Worm (Caenorhabditis elegans) whole organism, young adult: Measurements from ENCODE around the gene C06H5.8.

ENCODE experiments used
- B0019.2 ChIP-seq: fragments of 200-800 bp; sonication (Bioruptor generic); conservative IDR thresholded peaks from 2 replicates; pipeline ENCODE4 v1.3.6; 2022; ENCODE audit warnings: missing genetic modification reagents, missing genetic modification characterization, missing compliant biosample characterization
- B0035.1 ChIP-seq: sonication (generic microtip); optimal IDR thresholded peaks from 2 replicates; lab custom pipeline; 2016; ENCODE audit warnings: missing genetic modification characterization, mild to moderate bottlenecking, missing compliant biosample characterization, missing genotype, missing genetic modification reagents
- B0261.1 ChIP-seq: sonication (generic microtip); optimal IDR thresholded peaks from 2 replicates; lab custom pipeline; 2016; ENCODE audit warnings: mild to moderate bottlenecking, missing genetic modification characterization, moderate library complexity, missing compliant biosample characterization
- B0336.3 ChIP-seq: fragments of 200-800 bp; sonication (Bioruptor generic); IDR thresholded peaks from 2 replicates; pipeline ENCODE4 v1.3.6; 2022; ENCODE audit warnings: missing genetic modification characterization, missing compliant biosample characterization
- C17E4.6 ChIP-seq: fragments of 200-800 bp; sonication (Bioruptor generic); IDR thresholded peaks from 2 replicates; pipeline ENCODE4 v1.3.6; 2022; ENCODE audit warnings: missing genetic modification reagents, missing genetic modification characterization, missing compliant biosample characterization
- F10E7.11 ChIP-seq: sonication (generic microtip); optimal IDR thresholded peaks from 2 replicates; lab custom pipeline; 2017; ENCODE audit warnings: mild to moderate bottlenecking, missing genetic modification characterization, moderate library complexity, missing compliant biosample characterization
- F49E8.2 ChIP-seq: sonication (generic microtip); optimal IDR thresholded peaks from 3 replicates; lab custom pipeline; 2017; ENCODE audit warnings: missing genetic modification characterization, mild to moderate bottlenecking, missing compliant biosample characterization, antibody characterized with exemption, moderate library complexity; ENCODE audit not compliant: insufficient read depth
- F55B11.4 ChIP-seq: sonication (generic microtip); optimal IDR thresholded peaks from 2 replicates; lab custom pipeline; 2016; ENCODE audit warnings: missing compliant biosample characterization, missing genetic modification characterization, borderline replicate concordance; ENCODE audit not compliant: insufficient read depth
- T07F8.4 ChIP-seq: sonication (generic microtip); optimal IDR thresholded peaks from 2 replicates; lab custom pipeline; 2016; ENCODE audit warnings: mild to moderate bottlenecking, missing genetic modification characterization, moderate library complexity, missing compliant biosample characterization
- Y56A3A.18 ChIP-seq: fragments of 200-800 bp; sonication (Bioruptor generic); IDR thresholded peaks from 2 replicates; pipeline ENCODE4 v1.3.6; 2022; ENCODE audit warnings: missing genetic modification reagents, missing genetic modification characterization, missing compliant biosample characterization
- Y67H2A.10 ChIP-seq: fragments of 200-800 bp; sonication (Bioruptor generic); conservative IDR thresholded peaks from 2 replicates; pipeline ENCODE4 v1.3.6; 2022; ENCODE audit warnings: missing genetic modification reagents, missing genetic modification characterization, missing compliant biosample characterization
- Y79H2A.3 ChIP-seq: fragments of 200-800 bp; sonication (Bioruptor generic); conservative IDR thresholded peaks from 2 replicates; pipeline ENCODE4 v1.3.6; 2022; ENCODE audit warnings: missing genetic modification reagents, missing genetic modification characterization, missing compliant biosample characterization
- Y95B8A.8 ChIP-seq: fragments of 200-800 bp; sonication (Bioruptor generic); IDR thresholded peaks from 2 replicates; pipeline ENCODE4 v1.3.6; 2022; ENCODE audit warnings: missing genetic modification reagents, missing genetic modification characterization, missing compliant biosample characterization
- aptf-2 ChIP-seq: fragments of 200-800 bp; sonication (Bioruptor generic); conservative IDR thresholded peaks from 2 replicates; pipeline ENCODE4 v1.3.6; 2022; ENCODE audit warnings: missing genetic modification reagents, missing genetic modification characterization, missing compliant biosample characterization
- cebp-2 ChIP-seq: fragments of 200-800 bp; sonication (Bioruptor generic); IDR thresholded peaks from 2 replicates; pipeline ENCODE4 v1.3.6; 2022; ENCODE audit warnings: missing genetic modification characterization, missing compliant biosample characterization
- ceh-100 ChIP-seq: fragments of 200-800 bp; sonication (Bioruptor generic); IDR thresholded peaks from 2 replicates; pipeline ENCODE4 v1.3.6; 2022; ENCODE audit warnings: missing genetic modification reagents, missing genetic modification characterization, missing compliant biosample characterization
- ceh-27 ChIP-seq: fragments of 200-800 bp; sonication (Bioruptor generic); optimal IDR thresholded peaks from 2 replicates; lab custom pipeline; 2018; ENCODE audit warnings: mild to moderate bottlenecking, missing genetic modification characterization, moderate library complexity, missing compliant biosample characterization
- dpff-1 ChIP-seq: sonication (generic microtip); optimal IDR thresholded peaks from 2 replicates; lab custom pipeline; 2017; ENCODE audit warnings: mild to moderate bottlenecking, missing genetic modification characterization, missing compliant biosample characterization
- ekl-4 ChIP-seq: fragments of 200-800 bp; sonication (Bioruptor generic); IDR thresholded peaks from 2 replicates; pipeline ENCODE4 v1.3.6; 2022; ENCODE audit warnings: missing genetic modification reagents, missing genetic modification characterization, missing compliant biosample characterization
- fkh-3 ChIP-seq: sonication (generic microtip); optimal IDR thresholded peaks from 2 replicates; lab custom pipeline; 2016; ENCODE audit warnings: mild to moderate bottlenecking, missing genetic modification characterization, missing compliant biosample characterization
- gei-17 ChIP-seq: fragments of 200-800 bp; sonication (Bioruptor generic); optimal IDR thresholded peaks from 2 replicates; lab custom pipeline; 2018; ENCODE audit warnings: mild to moderate bottlenecking, missing genetic modification characterization, missing compliant biosample characterization
- hlh-26 ChIP-seq: fragments of 200-800 bp; sonication (Bioruptor generic); conservative IDR thresholded peaks from 2 replicates; pipeline ENCODE4 v1.3.6; 2022; ENCODE audit warnings: missing genetic modification reagents, missing genetic modification characterization, missing compliant biosample characterization
- hmg-20 ChIP-seq: fragments of 200-800 bp; sonication (Bioruptor generic); IDR thresholded peaks from 2 replicates; pipeline ENCODE4 v1.3.6; 2022; ENCODE audit warnings: missing genetic modification reagents, missing genetic modification characterization, missing compliant biosample characterization
- hsf-1 ChIP-seq: fragments of 200-800 bp; sonication (Bioruptor generic); IDR thresholded peaks from 2 replicates; pipeline ENCODE4 v1.3.6; 2022; ENCODE audit warnings: missing genetic modification reagents, missing genetic modification characterization, missing compliant biosample characterization
- lag-1 ChIP-seq: fragments of 200-800 bp; sonication (Bioruptor generic); IDR thresholded peaks from 2 replicates; pipeline ENCODE4 v1.3.6; 2022; ENCODE audit warnings: missing genetic modification reagents, missing genetic modification characterization, missing compliant biosample characterization
- lin-54 ChIP-seq: fragments of 200-800 bp; sonication (Bioruptor generic); optimal IDR thresholded peaks from 2 replicates; lab custom pipeline; 2018; ENCODE audit warnings: mild to moderate bottlenecking, missing genetic modification characterization, missing compliant biosample characterization
- lir-1 ChIP-seq: fragments of 200-800 bp; sonication (Bioruptor generic); conservative IDR thresholded peaks from 2 replicates; pipeline ENCODE4 v1.3.6; 2022; ENCODE audit warnings: missing genetic modification reagents, missing genetic modification characterization, missing compliant biosample characterization
- lsl-1 ChIP-seq: fragments of 200-800 bp; sonication (Bioruptor generic); optimal IDR thresholded peaks from 2 replicates; lab custom pipeline; 2018; ENCODE audit warnings: mild to moderate bottlenecking, missing genetic modification characterization, moderate library complexity, missing compliant biosample characterization
- madf-3 ChIP-seq: fragments of 200-800 bp; sonication (Bioruptor generic); IDR thresholded peaks from 2 replicates; pipeline ENCODE4 v1.3.6; 2022; ENCODE audit warnings: missing genetic modification reagents, missing genetic modification characterization, missing compliant biosample characterization
- nfyb-1 ChIP-seq: fragments of 200-800 bp; sonication (Bioruptor generic); IDR thresholded peaks from 2 replicates; pipeline ENCODE4 v1.3.6; 2022; ENCODE audit warnings: missing genetic modification reagents, missing genetic modification characterization, missing compliant biosample characterization
- nhr-120 ChIP-seq: fragments of 200-800 bp; sonication (Bioruptor generic); IDR thresholded peaks from 2 replicates; pipeline ENCODE4 v1.3.6; 2022; ENCODE audit warnings: missing genetic modification characterization, missing compliant biosample characterization
- nhr-90 ChIP-seq: sonication (generic microtip); optimal IDR thresholded peaks from 2 replicates; lab custom pipeline; 2016; ENCODE audit warnings: missing genotype, mild to moderate bottlenecking, missing genetic modification characterization, missing compliant biosample characterization
- pbrm-1 ChIP-seq: fragments of 200-800 bp; sonication (Bioruptor generic); IDR thresholded peaks from 2 replicates; pipeline ENCODE4 v1.3.6; 2022; ENCODE audit warnings: missing genetic modification reagents, missing genetic modification characterization, missing compliant biosample characterization
- rpc-1 ChIP-seq, 2 experiments: fragments of 150-350 bp in 1 of 2; sonication (generic microtip) in 1 of 2; optimal IDR thresholded peaks; 2 replicates each; lab custom pipeline; 2014 to 2018; ENCODE audit warnings: missing biosample characterization in 1 of 2, missing genetic modification characterization in 1 of 2, missing genetic modification reagents in 1 of 2, missing genotype in 1 of 2
- sea-2 ChIP-seq: fragments of 200-800 bp; sonication (Bioruptor generic); IDR thresholded peaks from 2 replicates; pipeline ENCODE4 v1.3.6; 2022; ENCODE audit warnings: missing genetic modification characterization, missing compliant biosample characterization
- snpc-4 ChIP-seq, 5 experiments: fragments of 150-350 bp in 1 of 5; sonication (generic microtip) in 4 of 5; optimal IDR thresholded peaks; 2 replicates each; lab custom pipeline; 2014 to 2018; ENCODE audit warnings: missing genetic modification characterization in 5 of 5, missing biosample characterization in 3 of 5, antibody characterized with exemption in 2 of 5, mild to moderate bottlenecking in 2 of 5, missing compliant biosample characterization in 2 of 5, missing genotype in 2 of 5, moderate library complexity in 2 of 5, missing genetic modification reagents in 1 of 5
- somi-1 ChIP-seq: fragments of 200-800 bp; sonication (Bioruptor generic); optimal IDR thresholded peaks from 2 replicates; lab custom pipeline; 2018; ENCODE audit warnings: mild to moderate bottlenecking, missing genetic modification characterization, missing compliant biosample characterization
- tbp1 ChIP-seq: fragments of 200-800 bp; sonication (Bioruptor generic); optimal IDR thresholded peaks from 2 replicates; lab custom pipeline; 2018; ENCODE audit warnings: mild to moderate bottlenecking, missing genetic modification characterization, missing compliant biosample characterization
- tbx-9 ChIP-seq: sonication (generic microtip); optimal IDR thresholded peaks from 2 replicates; lab custom pipeline; 2016; ENCODE audit warnings: borderline replicate concordance, missing genetic modification characterization, inconsistent platforms, missing compliant biosample characterization
- tlf-1 ChIP-seq: fragments of 200-800 bp; sonication (Bioruptor generic); optimal IDR thresholded peaks from 2 replicates; lab custom pipeline; 2018; ENCODE audit warnings: mild to moderate bottlenecking, missing genetic modification characterization, missing compliant biosample characterization
- xnd-1 ChIP-seq: sonication (generic microtip); optimal IDR thresholded peaks from 2 replicates; lab custom pipeline; 2016; ENCODE audit warnings: missing genotype, missing genetic modification reagents, missing genetic modification characterization, missing compliant biosample characterization
- zfh-2 ChIP-seq: fragments of 200-800 bp; sonication (Bioruptor generic); conservative IDR thresholded peaks from 2 replicates; pipeline ENCODE4 v1.3.6; 2022; ENCODE audit warnings: missing genetic modification reagents, missing genetic modification characterization, missing compliant biosample characterization
- ztf-28 ChIP-seq: fragments of 200-800 bp; sonication (Bioruptor generic); IDR thresholded peaks from 2 replicates; pipeline ENCODE4 v1.3.6; 2022; ENCODE audit warnings: missing genetic modification reagents, missing genetic modification characterization, missing compliant biosample characterization
- ztf-3 ChIP-seq: fragments of 200-800 bp; sonication (Bioruptor generic); optimal IDR thresholded peaks from 2 replicates; lab custom pipeline; 2018; ENCODE audit warnings: mild to moderate bottlenecking, missing genetic modification characterization, missing compliant biosample characterization

The C06H5.8 gene

ce11 chrV:17949093-17949492 lies 30.3 kb downstream of the C06H5.8 start, which contains the start of gene dpy-21:
dpy-21 (minus strand) TSS chrV:17949193.
- TF ChIP-seq xnd-1 (tag; lab: Kevin White, UChicago) (no peak), lir-1 (no peak), lsl-1 (GFP tag; lab: Kevin White, UChicago) (no peak), pbrm-1 (no peak), B0035.1 (tag; lab: Kevin White, UChicago) (no peak), zfh-2 (GFP tag; lab: Robert Waterston, UW) (no peak), gei-17 (no peak), Y79H2A.3 (GFP tag; lab: Robert Waterston, UW) (no peak), fkh-3 (tag; lab: Kevin White, UChicago) (no peak), hlh-26 (GFP tag; lab: Robert Waterston, UW) (no peak), F49E8.2 (tag; lab: Kevin White, UChicago) (no peak), ceh-27 (GFP tag; lab: Kevin White, UChicago) (no peak)

ce11 chrV:17951172-17951999 lies 32.6 kb downstream of the C06H5.8 start, which contains the start of gene Y59A8B.24:
Y59A8B.24 (plus strand) TSS chrV:17951949.
- TF ChIP-seq rpc-1 (optimal IDR thresholded peaks at IDR 0.05; lab: Kevin White, UChicago) (no peak), rpc-1 (tag; optimal IDR thresholded peaks at IDR 0.05; lab: Kevin White, UChicago) (no peak), tbx-9 (tag; lab: Kevin White, UChicago) (no peak), madf-3 (GFP tag; lab: Robert Waterston, UW) (peak; percentile 97), T07F8.4 (tag; lab: Kevin White, UChicago) (peak; percentile 17), somi-1 (GFP tag; lab: Kevin White, UChicago) (peak; percentile 42), F55B11.4 (tag; lab: Kevin White, UChicago) (no peak), B0336.3 (peak; percentile 87), Y67H2A.10 (GFP tag; lab: Robert Waterston, UW) (peak; percentile 87), aptf-2 (GFP tag; lab: Robert Waterston, UW) (no peak), sea-2 (no peak), nfyb-1 (GFP tag; lab: Robert Waterston, UW) (peak; percentile 92), lin-54 (GFP tag; lab: Kevin White, UChicago) (peak; percentile 60), hmg-20 (GFP tag; lab: Robert Waterston, UW) (no peak), tbp1 (GFP tag; lab: Kevin White, UChicago) (peak; percentile 60), ceh-100 (GFP tag; lab: Robert Waterston, UW) (0 out of 2 replicates have a peak, but pooled peaks have one; percentile 17), lag-1 (GFP tag; lab: Robert Waterston, UW) (no peak), nhr-90 (tag; lab: Kevin White, UChicago) (peak; percentile 55), Y95B8A.8 (GFP tag; lab: Robert Waterston, UW) (peak; percentile 65; the same call in 1 of the 2 replicates), Y79H2A.3 (GFP tag; lab: Robert Waterston, UW) (no peak), nhr-120 (GFP tag; lab: Robert Waterston, UW) (no peak), F10E7.11 (tag; lab: Kevin White, UChicago) (no peak), ztf-28 (GFP tag; lab: Robert Waterston, UW) (no peak), dpff-1 (no peak), hsf-1 (no peak), snpc-4 (GFP tag; optimal IDR thresholded peaks at IDR 0.05; lab: Kevin White, UChicago) (peak; percentile 32), snpc-4 (tag; optimal IDR thresholded peaks at IDR 0.05; lab: Kevin White, UChicago) (peak; percentile 30 to 83 (median 70)), Y56A3A.18 (peak; percentile 24; the same call in 1 of the 2 replicates), C17E4.6 (GFP tag; lab: Robert Waterston, UW) (peak; percentile 58; the same call in 1 of the 2 replicates), tlf-1 (GFP tag; lab: Kevin White, UChicago) (peak; percentile 62), ztf-3 (GFP tag; lab: Kevin White, UChicago) (peak; percentile 67), B0261.1 (tag; lab: Kevin White, UChicago) (peak; percentile 9), B0019.2 (no peak), cebp-2 (GFP tag; lab: Robert Waterston, UW) (no peak), ekl-4 (peak; percentile 90)
